Fruit fly (Drosophila melanogaster) whole organism, embryonic: Measurements from ENCODE around the gene CG11089.

Source experiments
- Awh ChIP-seq: fragments of 200-800 bp; sonication (Bioruptor generic); IDR thresholded peaks from 2 replicates; pipeline ENCODE4, ENCODE4 v1.3.6; 2022; ENCODE audit warnings: missing biosample characterization, missing genetic modification characterization
- CG10959 ChIP-seq: fragments of 200-800 bp; sonication (Bioruptor generic); IDR thresholded peaks from 2 replicates; pipeline ENCODE4 v1.3.6; 2022; ENCODE audit warnings: missing biosample characterization, missing genetic modification characterization
- CG11723 ChIP-seq: fragments of 200-800 bp; sonication (Bioruptor generic); optimal IDR thresholded peaks from 2 replicates; lab custom pipeline; 2017; ENCODE audit warnings: missing biosample characterization, mild to moderate bottlenecking, missing genetic modification characterization
- CG12391 ChIP-seq: fragments of 200-800 bp; sonication (Bioruptor generic); optimal IDR thresholded peaks from 3 replicates; lab custom pipeline; 2018; ENCODE audit warnings: missing biosample characterization, mild to moderate bottlenecking, missing genetic modification characterization, moderate library complexity
- CG1529 ChIP-seq: fragments of 200-800 bp; sonication (Bioruptor generic); optimal IDR thresholded peaks from 3 replicates; lab custom pipeline; 2018; ENCODE audit warnings: missing biosample characterization, missing genetic modification characterization
- CG17186 ChIP-seq: fragments of 200-800 bp; sonication (Bioruptor generic); optimal IDR thresholded peaks from 3 replicates; lab custom pipeline; 2017; ENCODE audit warnings: missing biosample characterization, missing genetic modification reagents, missing genetic modification characterization
- CG18599 ChIP-seq: fragments of 200-800 bp; sonication (Bioruptor generic); optimal IDR thresholded peaks from 3 replicates; lab custom pipeline; 2017; ENCODE audit warnings: missing biosample characterization, missing genetic modification characterization, mild to moderate bottlenecking, moderate library complexity, missing genetic modification reagents
- CG18619 ChIP-seq: fragments of 200-800 bp; sonication (Bioruptor generic); optimal IDR thresholded peaks from 3 replicates; lab custom pipeline; 2017; ENCODE audit warnings: missing biosample characterization, mild to moderate bottlenecking, missing genetic modification characterization
- CG2129 ChIP-seq: fragments of 200-800 bp; sonication (Bioruptor generic); IDR thresholded peaks from 2 replicates; pipeline ENCODE4 v1.3.6; 2022; ENCODE audit warnings: missing biosample characterization, missing genetic modification characterization; ENCODE audit not compliant: partially characterized antibody
- CG2875 ChIP-seq: fragments of 200-800 bp; sonication (Bioruptor generic); optimal IDR thresholded peaks from 2 replicates; lab custom pipeline; 2017; ENCODE audit warnings: missing biosample characterization, mild to moderate bottlenecking, missing genetic modification characterization, missing genetic modification reagents
- CG34422 ChIP-seq: fragments of 200-800 bp; sonication (Bioruptor generic); IDR thresholded peaks from 3 replicates; pipeline ENCODE4 v1.3.6; 2022; ENCODE audit warnings: missing biosample characterization, missing genetic modification characterization
- CG3838 ChIP-seq: fragments of 200-800 bp; sonication (Bioruptor generic); optimal IDR thresholded peaks from 3 replicates; lab custom pipeline; 2016; ENCODE audit warnings: missing biosample characterization, missing genetic modification characterization
- CG5180 ChIP-seq: fragments of 200-800 bp; sonication (Bioruptor generic); optimal IDR thresholded peaks from 3 replicates; lab custom pipeline; 2017; ENCODE audit warnings: missing biosample characterization, missing genetic modification characterization, mild to moderate bottlenecking, moderate library complexity, missing genetic modification reagents
- CHES-1-like ChIP-seq: fragments of 200-800 bp; sonication (Bioruptor generic); optimal IDR thresholded peaks from 2 replicates; lab custom pipeline; 2016; ENCODE audit warnings: missing biosample characterization, missing genetic modification characterization
- CrebB ChIP-seq: fragments of 200-800 bp; sonication (Bioruptor generic); optimal IDR thresholded peaks from 3 replicates; lab custom pipeline; 2018; ENCODE audit warnings: missing biosample characterization, mild to moderate bottlenecking, missing genetic modification characterization
- Dp ChIP-seq: fragments of 200-800 bp; sonication (Bioruptor generic); optimal IDR thresholded peaks from 2 replicates; lab custom pipeline; 2018; ENCODE audit warnings: missing biosample characterization, mild to moderate bottlenecking, missing genetic modification characterization, moderate library complexity
- Ets97D ChIP-seq: fragments of 200-800 bp; sonication (Bioruptor generic); optimal IDR thresholded peaks from 3 replicates; lab custom pipeline; 2016; ENCODE audit warnings: missing biosample characterization, missing genetic modification characterization
- Hmr ChIP-seq: fragments of 200-800 bp; sonication (Bioruptor generic); optimal IDR thresholded peaks from 3 replicates; lab custom pipeline; 2017; ENCODE audit warnings: mild to moderate bottlenecking, missing biosample characterization, missing genetic modification reagents, missing genetic modification characterization
- Hr78 ChIP-seq, 2 experiments: fragments of 200-800 bp in 1 of 2; fragments of >200 bp in 1 of 2; sonication (Bioruptor generic) in 1 of 2; optimal IDR thresholded peaks; 2 replicates each; lab custom pipeline; 2017 to 2019; ENCODE audit warnings: missing biosample characterization in 2 of 2, missing genetic modification characterization in 2 of 2, mild to moderate bottlenecking in 1 of 2, moderate library complexity in 1 of 2
- Med ChIP-seq: fragments of 200-800 bp; sonication (Bioruptor generic); peaks from one replicate; lab custom pipeline; 2016; ENCODE audit warnings: missing biosample characterization, missing genetic modification characterization, mild to moderate bottlenecking, inconsistent platforms, moderate library complexity
- Oli ChIP-seq: fragments of 200-800 bp; sonication (Bioruptor generic); optimal IDR thresholded peaks from 2 replicates; lab custom pipeline; 2018; ENCODE audit warnings: missing biosample characterization, mild to moderate bottlenecking, missing genetic modification characterization, moderate library complexity
- Ravus ChIP-seq: fragments of 200-800 bp; sonication (Bioruptor generic); IDR thresholded peaks from 2 replicates; pipeline ENCODE4 v1.3.6; 2022; ENCODE audit warnings: missing biosample characterization, missing genetic modification characterization
- Rfx ChIP-seq: fragments of 200-800 bp; sonication (Bioruptor generic); IDR thresholded peaks from 2 replicates; pipeline ENCODE4 v1.3.6; 2022; ENCODE audit warnings: missing biosample characterization, missing genetic modification characterization
- Xrp1 ChIP-seq: fragments of 200-800 bp; sonication (Bioruptor generic); IDR thresholded peaks from 2 replicates; pipeline ENCODE4 v1.3.6; 2022; ENCODE audit warnings: missing biosample characterization, missing genetic modification characterization
- ap ChIP-seq: fragments of 200-800 bp; sonication (Bioruptor generic); IDR thresholded peaks from 2 replicates; pipeline ENCODE4 v1.3.6; 2022; ENCODE audit warnings: missing biosample characterization, missing genetic modification characterization
- dmrt11E ChIP-seq: fragments of 200-800 bp; sonication (Bioruptor generic); optimal IDR thresholded peaks from 3 replicates; lab custom pipeline; 2018; ENCODE audit warnings: missing biosample characterization, mild to moderate bottlenecking, missing genetic modification characterization, moderate library complexity
- ftz-f1 ChIP-seq: fragments of 200-800 bp; sonication (Bioruptor generic); optimal IDR thresholded peaks from 2 replicates; lab custom pipeline; 2016; ENCODE audit warnings: missing biosample characterization, missing genetic modification characterization
- gce ChIP-seq: fragments of 200-800 bp; sonication (Bioruptor generic); IDR thresholded peaks from 3 replicates; pipeline ENCODE4 v1.3.6; 2022; ENCODE audit warnings: missing biosample characterization, missing genetic modification characterization
- gcm2 ChIP-seq: fragments of 200-800 bp; sonication (Bioruptor generic); optimal IDR thresholded peaks from 2 replicates; lab custom pipeline; 2016; ENCODE audit warnings: missing biosample characterization, missing genetic modification characterization
- inv ChIP-seq: fragments of 200-800 bp; sonication (Bioruptor generic); IDR thresholded peaks from 2 replicates; pipeline ENCODE4 v1.3.6; 2022; ENCODE audit warnings: missing biosample characterization, missing genetic modification characterization; ENCODE audit not compliant: partially characterized antibody
- kah ChIP-seq: fragments of 200-800 bp; sonication (Bioruptor generic); optimal IDR thresholded peaks from 2 replicates; lab custom pipeline; 2018; ENCODE audit warnings: missing biosample characterization, mild to moderate bottlenecking, missing genetic modification characterization
- klu ChIP-seq: fragments of 200-800 bp; sonication (Bioruptor generic); IDR thresholded peaks from 2 replicates; pipeline ENCODE4 v1.3.6; 2022; ENCODE audit warnings: missing biosample characterization, missing genetic modification characterization
- kni ChIP-seq: fragments of 200-800 bp; sonication (Bioruptor generic); optimal IDR thresholded peaks from 3 replicates; lab custom pipeline; 2017; ENCODE audit warnings: mild to moderate bottlenecking, missing biosample characterization, missing genetic modification reagents, missing genetic modification characterization
- lilli ChIP-seq: fragments of 200-800 bp; sonication (Bioruptor generic); optimal IDR thresholded peaks from 3 replicates; lab custom pipeline; 2016; ENCODE audit warnings: missing biosample characterization, missing genetic modification characterization
- luna ChIP-seq: fragments of 200-800 bp; sonication (Bioruptor generic); optimal IDR thresholded peaks from 2 replicates; lab custom pipeline; 2016; ENCODE audit warnings: missing biosample characterization, missing genetic modification characterization
- pan ChIP-seq, 4 experiments: fragments of >200 bp in 3 of 4; fragments of 200-800 bp in 1 of 4; sonication (Bioruptor generic) in 1 of 4; optimal IDR thresholded peaks in 3 of 4; IDR thresholded peaks in 1 of 4; 2 replicates each; pipeline versions ENCODE4 v1.3.6 to Lab custom; 2017 to 2022; ENCODE audit warnings: missing biosample characterization in 2 of 4, missing genetic modification characterization in 2 of 4, mixed read lengths in 1 of 4
- phol ChIP-seq: fragments of 200-800 bp; sonication (Bioruptor generic); optimal IDR thresholded peaks from 3 replicates; lab custom pipeline; 2018; ENCODE audit warnings: missing biosample characterization, mild to moderate bottlenecking, missing genetic modification characterization, moderate library complexity
- pzg ChIP-seq: fragments of 200-800 bp; sonication (Bioruptor generic); optimal IDR thresholded peaks from 3 replicates; lab custom pipeline; 2018; ENCODE audit warnings: missing biosample characterization, mild to moderate bottlenecking, missing genetic modification characterization, moderate library complexity
- seq ChIP-seq: fragments of 200-800 bp; sonication (Bioruptor generic); IDR thresholded peaks from 2 replicates; pipeline ENCODE4 v1.3.6; 2022; ENCODE audit warnings: missing biosample characterization, missing genetic modification characterization
- sisA ChIP-seq: fragments of 200-800 bp; sonication (Bioruptor generic); IDR thresholded peaks from 2 replicates; pipeline ENCODE4 v1.3.6; 2022; ENCODE audit warnings: missing biosample characterization, missing genetic modification characterization
- slbo ChIP-seq: fragments of 200-800 bp; sonication (Bioruptor generic); IDR thresholded peaks from 2 replicates; pipeline ENCODE4 v1.3.6; 2022; ENCODE audit warnings: missing biosample characterization, missing genetic modification characterization
- sqz ChIP-seq: fragments of 200-800 bp; sonication (Bioruptor generic); optimal IDR thresholded peaks from 3 replicates; lab custom pipeline; 2018; ENCODE audit warnings: missing biosample characterization, mild to moderate bottlenecking, missing genetic modification characterization
- tna ChIP-seq: fragments of 200-800 bp; sonication (Bioruptor generic); IDR thresholded peaks from 2 replicates; pipeline ENCODE4 v1.3.6; 2022; ENCODE audit warnings: missing biosample characterization, missing genetic modification characterization; ENCODE audit not compliant: partially characterized antibody
- unc-4 ChIP-seq: fragments of 200-800 bp; sonication (Bioruptor generic); IDR thresholded peaks from 2 replicates; pipeline ENCODE4 v1.3.6; 2022; ENCODE audit warnings: missing biosample characterization, missing genetic modification characterization; ENCODE audit not compliant: partially characterized antibody
- z ChIP-seq: fragments of 200-800 bp; sonication (Bioruptor generic); IDR thresholded peaks from 3 replicates; pipeline ENCODE4 v1.3.6; 2022; ENCODE audit warnings: missing biosample characterization, missing genetic modification characterization

CG11089 gene

DNA sequence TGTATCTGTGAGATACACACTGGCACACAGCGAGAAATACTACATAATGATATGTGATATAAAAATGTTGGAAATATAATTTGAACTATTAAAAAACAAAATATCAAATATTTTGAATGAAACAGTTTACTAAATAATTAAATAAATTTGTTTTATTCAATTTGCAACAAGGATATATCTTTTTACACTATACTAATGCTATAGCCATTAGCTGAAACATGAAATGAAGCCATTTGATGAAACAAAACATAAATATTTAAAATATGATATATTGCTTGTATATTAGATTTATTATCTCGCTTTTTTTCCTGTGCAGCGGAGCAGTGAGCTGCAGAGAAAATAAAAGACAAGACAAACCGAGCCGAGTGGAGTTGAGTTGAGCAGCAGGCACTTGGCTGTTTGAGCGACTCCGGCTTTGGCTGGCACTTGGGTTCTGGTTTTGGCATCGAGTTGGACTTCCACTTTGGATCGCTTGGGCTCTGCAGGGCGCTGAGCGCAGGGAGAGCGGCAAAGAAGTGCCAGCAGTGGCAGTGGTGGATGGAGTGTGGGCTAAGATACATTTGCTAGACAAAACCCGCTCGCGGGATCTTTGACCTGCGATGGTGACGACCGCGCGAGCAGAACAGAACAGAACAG lies 16.6 kb downstream of the CG11089 start (continued):
- TF ChIP-seq Hmr (GFP tag; lab: Kevin White, UChicago) = peak; percentile 66
- peak; percentile 60; the same call in 1 of the 2 replicates for TF ChIP-seq ap (GFP tag; lab: Robert Waterston, UW)
- TF ChIP-seq CG18619 (GFP tag; lab: Kevin White, UChicago) = peak; percentile 67
- TF ChIP-seq Ravus = peak; percentile 17
- peak; percentile 45 for TF ChIP-seq CG2875
- TF ChIP-seq klu = peak; percentile 60; the same call in 1 of the 2 replicates
- TF ChIP-seq, all 482 proteins: peak for 252

dm6 chr3R:24894419-24895206 lies 17.8 kb downstream of the CG11089 start, which contains the start of the genes CG31121 and CG11069:
CG31121 (minus strand) TSS chr3R:24894605.
CG11069 (plus strand) TSS chr3R:24894742.
- TF ChIP-seq inv (GFP tag; lab: Robert Waterston, UW) (no peak), Dp (GFP tag; lab: Kevin White, UChicago) (no peak), CHES-1-like (GFP tag; lab: Kevin White, UChicago) (no peak), Awh (GFP tag; lab: Robert Waterston, UW) (no peak), Oli (no peak), gce (peak; percentile 12; the same call in 1 of the 3 replicates), Ets97D (GFP tag; lab: Kevin White, UChicago) (no peak), gcm2 (GFP tag; lab: Kevin White, UChicago) (no peak), kah (GFP tag; lab: Kevin White, UChicago) (peak; percentile 4), pan (optimal IDR thresholded peaks at IDR 0.05; lab: Kevin White, UChicago) (no peak), pan (GFP tag; optimal IDR thresholded peaks at IDR 0.05 in 1 of 2, IDR thresholded peaks at IDR 0.05 in 1 of 2) (peak in 1 of 2 experiments; percentile 20), sisA (GFP tag; lab: Robert Waterston, UW) (no peak), CG3838 (no peak), dmrt11E (tag; lab: Kevin White, UChicago) (no peak), Xrp1 (GFP tag; lab: Robert Waterston, UW) (0 out of 2 replicates have a peak, but pooled peaks have one; percentile 5), CG10959 (GFP tag; lab: Robert Waterston, UW) (no peak), Rfx (GFP tag; lab: Robert Waterston, UW) (peak; percentile 46), CG12391 (tag; lab: Kevin White, UChicago) (peak; percentile 30), unc-4 (GFP tag; lab: Robert Waterston, UW) (no peak), slbo (0 out of 2 replicates have a peak, but pooled peaks have one; percentile 23), CG17186 (GFP tag; lab: Kevin White, UChicago) (no peak), CrebB (tag; lab: Kevin White, UChicago) (no peak), CG5180 (GFP tag; lab: Kevin White, UChicago) (peak; percentile 38), seq (GFP tag; lab: Robert Waterston, UW) (0 out of 2 replicates have a peak, but pooled peaks have one; percentile 14), CG2129 (no peak), ftz-f1 (GFP tag; lab: Kevin White, UChicago) (peak; percentile 67), z (GFP tag; lab: Robert Waterston, UW) (peak; percentile 74), CG18599 (GFP tag; lab: Kevin White, UChicago) (no peak), CG1529 (no peak), kni (GFP tag; lab: Kevin White, UChicago) (peak; percentile 50), pzg (no peak), luna (GFP tag; lab: Kevin White, UChicago) (no peak), tna (GFP tag; lab: Robert Waterston, UW) (no peak), Med (GFP tag; lab: Kevin White, UChicago) (peak; percentile 31), CG34422 (GFP tag; lab: Robert Waterston, UW) (0 out of 3 replicates have a peak, but pooled peaks have one; percentile 9), sqz (peak; percentile 58), Hr78 (GFP tag; optimal IDR thresholded peaks at IDR 0.05; lab: Kevin White, UChicago) (peak in 1 of 2 experiments; percentile 2), phol (tag; lab: Kevin White, UChicago) (peak; percentile 61), CG11723 (GFP tag; lab: Kevin White, UChicago) (no peak), lilli (GFP tag; lab: Kevin White, UChicago) (no peak)
